Worm (Caenorhabditis elegans) whole organism, L1 larva: ENCODE data around the gene lsy-27.

Source experiments
- alr-1 ChIP-seq: fragments of 200-800 bp; sonication (Bioruptor generic); optimal IDR thresholded peaks from 2 replicates; lab custom pipeline; 2018; ENCODE audit warnings: borderline replicate concordance, mild to moderate bottlenecking, missing genetic modification characterization, missing compliant biosample characterization
- aly-2 ChIP-seq: fragments of 150-350 bp; optimal IDR thresholded peaks from 2 replicates; lab custom pipeline; 2014; ENCODE audit warnings: missing biosample characterization, missing genetic modification characterization
- egl-27 ChIP-seq, 2 experiments: fragments of 150-350 bp in 1 of 2; sonication (generic microtip); optimal IDR thresholded peaks; 3 replicates each; lab custom pipeline; 2017 to 2018; ENCODE audit warnings: missing biosample characterization in 2 of 2, missing genetic modification characterization in 2 of 2, missing genetic modification reagents in 2 of 2
- jun-1 ChIP-seq: fragments of 150-350 bp; optimal IDR thresholded peaks from 2 replicates; lab custom pipeline; 2014; ENCODE audit warnings: missing biosample characterization, missing genetic modification reagents, missing genetic modification characterization
- lin-13 ChIP-seq: fragments of 150-350 bp; optimal IDR thresholded peaks from 2 replicates; lab custom pipeline; 2014; ENCODE audit warnings: missing biosample characterization, missing genetic modification reagents, missing genetic modification characterization
- mdl-1 ChIP-seq, 2 experiments: fragments of 150-350 bp; optimal IDR thresholded peaks; 2 replicates each; lab custom pipeline; 2014 to 2017; ENCODE audit warnings: missing biosample characterization in 2 of 2, missing genetic modification characterization in 2 of 2, inconsistent platforms in 1 of 2
- nhr-11 ChIP-seq: fragments of 150-350 bp; optimal IDR thresholded peaks from 2 replicates; lab custom pipeline; 2014; ENCODE audit warnings: missing biosample characterization, missing genetic modification characterization
- pag-3 ChIP-seq: sonication (generic microtip); optimal IDR thresholded peaks from 2 replicates; lab custom pipeline; 2017; ENCODE audit warnings: missing genetic modification characterization, mild to moderate bottlenecking, missing compliant biosample characterization, antibody characterized with exemption, borderline replicate concordance; ENCODE audit not compliant: insufficient read depth
- pqm-1 ChIP-seq: sonication (generic microtip); optimal IDR thresholded peaks from 3 replicates; lab custom pipeline; 2017; ENCODE audit warnings: missing biosample characterization, missing genetic modification characterization
- tbx-2 ChIP-seq: sonication (generic microtip); optimal IDR thresholded peaks from 2 replicates; lab custom pipeline; 2016; ENCODE audit warnings: missing genetic modification characterization, missing compliant biosample characterization
- unc-86 ChIP-seq: sonication (generic microtip); optimal IDR thresholded peaks from 2 replicates; lab custom pipeline; 2016; ENCODE audit warnings: missing genetic modification characterization, missing compliant biosample characterization

DNA sequence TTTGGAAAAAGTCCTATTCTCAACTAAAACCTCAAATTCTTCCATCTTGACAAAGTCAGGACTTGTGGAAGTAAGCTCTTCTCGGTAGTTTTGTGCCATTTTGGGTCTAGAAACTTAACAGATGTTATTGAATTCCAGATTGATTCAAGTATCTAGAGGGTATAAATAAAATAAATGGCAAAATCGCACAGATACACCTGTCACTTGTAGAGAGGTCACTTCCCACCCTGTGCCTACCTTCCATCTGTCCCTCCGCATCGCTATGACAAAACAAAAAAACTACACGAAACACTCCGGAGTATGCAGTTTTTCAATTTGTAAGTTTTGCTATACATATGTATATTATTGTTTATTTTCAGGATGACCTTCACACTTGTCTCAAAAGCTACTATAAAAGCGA, 29.9 kb upstream of the lsy-27 start, which contains the start of gene Y20C6A.4:
- no peak for TF ChIP-seq pqm-1 (tag; lab: Kevin White, UChicago)
- no peak for TF ChIP-seq nhr-11
- no peak for TF ChIP-seq alr-1 (tag; lab: Kevin White, UChicago)
- TF ChIP-seq jun-1 (tag; lab: Kevin White, UChicago): no peak
- no peak for TF ChIP-seq mdl-1 (tag; optimal IDR thresholded peaks at IDR 0.05; lab: Kevin White, UChicago)
- TF ChIP-seq unc-86 (tag; lab: Kevin White, UChicago): no peak
- no peak for TF ChIP-seq pag-3
- TF ChIP-seq egl-27 (tag; optimal IDR thresholded peaks at IDR 0.05; lab: Kevin White, UChicago): no peak
- TF ChIP-seq aly-2 (tag; lab: Kevin White, UChicago): no peak
- TF ChIP-seq tbx-2: no peak
- TF ChIP-seq lin-13 (GFP tag; lab: Kevin White, UChicago): no peak
